Worm (Caenorhabditis elegans) whole organism, L3 larva: ENCODE results near the gene C23H3.5.

Experiments used
- aly-2 ChIP-seq: fragments of 150-350 bp; optimal IDR thresholded peaks from 2 replicates; lab custom pipeline; 2014; ENCODE audit warnings: missing biosample characterization, missing genetic modification characterization
- ama-1 ChIP-seq: fragments of 150-350 bp; optimal IDR thresholded peaks from 2 replicates; lab custom pipeline; 2018
- ceh-28 ChIP-seq: fragments of 150-350 bp; optimal IDR thresholded peaks from 2 replicates; lab custom pipeline; 2014; ENCODE audit warnings: missing biosample characterization, missing genetic modification reagents, missing genetic modification characterization
- egl-5 ChIP-seq: fragments of 150-350 bp; optimal IDR thresholded peaks from 2 replicates; lab custom pipeline; 2017; ENCODE audit warnings: missing biosample characterization, missing genetic modification reagents, missing genetic modification characterization, inconsistent platforms
- fos-1 ChIP-seq: fragments of 150-350 bp; optimal IDR thresholded peaks from 2 replicates; lab custom pipeline; 2014; ENCODE audit warnings: missing biosample characterization, missing genetic modification characterization
- nhr-12 ChIP-seq: fragments of 150-350 bp; optimal IDR thresholded peaks from 2 replicates; lab custom pipeline; 2014; ENCODE audit warnings: missing biosample characterization, missing genetic modification characterization
- nhr-237 ChIP-seq: fragments of 150-350 bp; optimal IDR thresholded peaks from 2 replicates; lab custom pipeline; 2014; ENCODE audit warnings: missing biosample characterization, missing genetic modification characterization
- nhr-43 ChIP-seq: sonication (generic microtip); optimal IDR thresholded peaks from 2 replicates; lab custom pipeline; 2016; ENCODE audit warnings: mild to moderate bottlenecking, missing genetic modification characterization, missing compliant biosample characterization; ENCODE audit not compliant: poor library complexity, severe bottlenecking
- nhr-77 ChIP-seq: fragments of 150-350 bp; optimal IDR thresholded peaks from 2 replicates; lab custom pipeline; 2014; ENCODE audit warnings: missing biosample characterization, missing genetic modification characterization
- unc-62 ChIP-seq: fragments of 150-350 bp; sonication (generic microtip); optimal IDR thresholded peaks from 4 replicates; lab custom pipeline; 2014; ENCODE audit warnings: missing biosample characterization, missing genetic modification reagents, missing genetic modification characterization

DNA sequence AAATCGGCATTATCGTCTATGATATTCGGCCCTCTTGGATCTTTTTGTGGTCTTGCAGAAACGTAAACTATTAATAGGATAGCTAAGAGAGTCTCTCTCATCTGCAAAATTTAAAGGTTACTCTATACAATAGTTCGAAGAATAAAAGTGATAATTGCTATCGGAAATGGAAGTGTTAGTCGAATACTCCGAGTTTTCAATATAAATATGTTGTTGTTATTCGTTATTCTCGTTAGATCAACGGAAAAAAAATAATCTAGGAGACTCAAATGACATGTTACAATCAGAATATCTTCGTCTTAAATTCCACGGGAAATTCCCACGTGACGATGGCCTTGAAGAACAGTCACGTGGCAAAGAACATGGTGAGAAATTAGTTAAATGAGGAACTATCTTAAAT is 7.8 kb downstream of the C23H3.5 start, which contains the start of gene tre-5:
- no peak for TF ChIP-seq fos-1 (tag; lab: Kevin White, UChicago)
- no peak for TF ChIP-seq unc-62 (GFP tag; lab: Kevin White, UChicago)
- no peak for TF ChIP-seq ama-1 (lab: Kevin White, UChicago)
- no peak for TF ChIP-seq nhr-77
- TF ChIP-seq aly-2: no peak
- TF ChIP-seq nhr-12 (tag; lab: Kevin White, UChicago): no peak
- TF ChIP-seq ceh-28 (tag; lab: Kevin White, UChicago): no peak
- TF ChIP-seq nhr-43 (tag; lab: Kevin White, UChicago): no peak
- no peak for TF ChIP-seq nhr-237 (tag; lab: Kevin White, UChicago)
- TF ChIP-seq egl-5 (tag; lab: Kevin White, UChicago): no peak
